Worm (Caenorhabditis elegans): Measurements from ENCODE around the gene Y79H2A.3.

The Y79H2A.3 gene

ce11 chrIII:11991654-11992292 is 60.3 kb downstream of the Y79H2A.3 start:
- TF ChIP-seq nfya-1 (tag; optimal IDR thresholded peaks at IDR 0.05; ENCODE audit: insufficient read depth) (no peak), daf-12 (tag; optimal IDR thresholded peaks at IDR 0.05) (no peak), nhr-25 (tag; optimal IDR thresholded peaks at IDR 0.05) (no peak), pha-4 (tag; optimal IDR thresholded peaks at IDR 0.05) (no peak), lsy-12 (tag; optimal IDR thresholded peaks at IDR 0.05) (no peak), nhr-11 (tag; optimal IDR thresholded peaks at IDR 0.05) (no peak), ceh-16 (tag; optimal IDR thresholded peaks at IDR 0.05) (no peak), ama-1 (optimal IDR thresholded peaks at IDR 0.05) (no peak), R02D3.7 (tag; optimal IDR thresholded peaks at IDR 0.05) (no peak), mdl-1 (tag; optimal IDR thresholded peaks at IDR 0.05) (no peak), skn-1 (tag; optimal IDR thresholded peaks at IDR 0.05) (no peak), hmg-11 (tag; optimal IDR thresholded peaks at IDR 0.05) (no peak), snpc-4 (tag; optimal IDR thresholded peaks at IDR 0.05) (no peak), lin-15B (tag; optimal IDR thresholded peaks at IDR 0.05) (no peak), fos-1 (tag; optimal IDR thresholded peaks at IDR 0.05) (no peak), eor-1 (tag; optimal IDR thresholded peaks at IDR 0.05) (no peak), ceh-28 (tag; optimal IDR thresholded peaks at IDR 0.05) (no peak)

- no peak for TF ChIP-seq ceh-82 (tag; optimal IDR thresholded peaks at IDR 0.05)
- TF ChIP-seq ztf-11 (tag; optimal IDR thresholded peaks at IDR 0.05) = no peak
- TF ChIP-seq nhr-11 (tag; optimal IDR thresholded peaks at IDR 0.05) = no peak
- no peak for TF ChIP-seq R02D3.7 (tag; optimal IDR thresholded peaks at IDR 0.05)
- TF ChIP-seq elt-1 (tag; optimal IDR thresholded peaks at IDR 0.05) = no peak
- TF ChIP-seq lin-39 (tag; optimal IDR thresholded peaks at IDR 0.05) = no peak
- peak; percentile 77 for TF ChIP-seq pha-4 (tag; optimal IDR thresholded peaks at IDR 0.05)
- no peak for TF ChIP-seq ztf-4 (tag; optimal IDR thresholded peaks at IDR 0.05)
- TF ChIP-seq hmg-11 (tag; optimal IDR thresholded peaks at IDR 0.05) = peak; percentile 42
- no peak for TF ChIP-seq sea-2 (GFP tag; optimal IDR thresholded peaks at IDR 0.05)
- no peak for TF ChIP-seq nhr-237 (tag; optimal IDR thresholded peaks at IDR 0.05)
- TF ChIP-seq lin-15B (tag; optimal IDR thresholded peaks at IDR 0.05) = no peak
- no peak for TF ChIP-seq mdl-1 (tag; optimal IDR thresholded peaks at IDR 0.05)
- no peak for TF ChIP-seq nhr-67 (tag; optimal IDR thresholded peaks at IDR 0.05)
- TF ChIP-seq aly-2 (tag; optimal IDR thresholded peaks at IDR 0.05) = no peak
- peak; percentile 15 for TF ChIP-seq elt-2 (tag; optimal IDR thresholded peaks at IDR 0.05)
- TF ChIP-seq eor-1 (tag; optimal IDR thresholded peaks at IDR 0.05) = no peak
- TF ChIP-seq egl-5 (tag; optimal IDR thresholded peaks at IDR 0.05) = no peak
- no peak for TF ChIP-seq nhr-12 (tag; optimal IDR thresholded peaks at IDR 0.05)
- no peak for TF ChIP-seq fkh-2 (tag; optimal IDR thresholded peaks at IDR 0.05)
- no peak for TF ChIP-seq nhr-76 (tag; optimal IDR thresholded peaks at IDR 0.05)
- TF ChIP-seq pqm-1 (tag; optimal IDR thresholded peaks at IDR 0.05) = no peak
- TF ChIP-seq unc-62 (GFP tag; optimal IDR thresholded peaks at IDR 0.05) = no peak
- no peak for TF ChIP-seq nhr-43 (tag; optimal IDR thresholded peaks at IDR 0.05; ENCODE audit: poor library complexity, severe bottlenecking)
- no peak for TF ChIP-seq tbx-2 (tag; optimal IDR thresholded peaks at IDR 0.05)
- no peak for TF ChIP-seq fos-1 (tag; optimal IDR thresholded peaks at IDR 0.05)
- TF ChIP-seq nfya-1 (tag; optimal IDR thresholded peaks at IDR 0.05; ENCODE audit: insufficient read depth) = peak; percentile 61
- peak; percentile 10 for TF ChIP-seq nhr-25 (tag; optimal IDR thresholded peaks at IDR 0.05)
- no peak for TF ChIP-seq fkh-10 (GFP tag; optimal IDR thresholded peaks at IDR 0.05)
These were observed 62.3 kb downstream of the Y79H2A.3 start, which contains the start of gene wah-1 for ce11 chrIII:11989823-11990222. Gene wah-1 (plus strand): TSS chrIII:11990167.

- TF ChIP-seq lin-15B (tag; optimal IDR thresholded peaks at IDR 0.05) (no peak), lsy-12 (tag; optimal IDR thresholded peaks at IDR 0.05) (no peak), aly-2 (tag; optimal IDR thresholded peaks at IDR 0.05) (no peak), ztf-4 (tag; optimal IDR thresholded peaks at IDR 0.05) (no peak), nhr-76 (tag; optimal IDR thresholded peaks at IDR 0.05) (no peak)
These were observed 67.0 kb downstream of the Y79H2A.3 start for ce11 chrIII:11985066-11985465.

ce11 chrIII:11982474-11982873 is 69.6 kb downstream of the Y79H2A.3 start:
- TF ChIP-seq nhr-12 (tag; optimal IDR thresholded peaks at IDR 0.05) (no peak), ceh-9 (tag; optimal IDR thresholded peaks at IDR 0.05) (no peak), lin-15B (tag; optimal IDR thresholded peaks at IDR 0.05) (no peak), nhr-43 (tag; optimal IDR thresholded peaks at IDR 0.05; ENCODE audit: poor library complexity, severe bottlenecking) (no peak), pha-4 (tag; optimal IDR thresholded peaks at IDR 0.05) (no peak), ztf-4 (tag; optimal IDR thresholded peaks at IDR 0.05) (no peak), elt-3 (tag; optimal IDR thresholded peaks at IDR 0.05) (no peak), nhr-77 (tag; optimal IDR thresholded peaks at IDR 0.05) (no peak), ceh-16 (tag; optimal IDR thresholded peaks at IDR 0.05) (no peak), fkh-10 (GFP tag; optimal IDR thresholded peaks at IDR 0.05) (no peak), elt-1 (tag; optimal IDR thresholded peaks at IDR 0.05) (no peak), nhr-76 (tag; optimal IDR thresholded peaks at IDR 0.05) (no peak)

Data from whole organism, L3 larva.